Fruit fly (Drosophila melanogaster) whole organism, embryonic: Measurements from ENCODE around the gene ver.

Source experiments
- Antp ChIP-seq: fragments of 200-800 bp; sonication (Bioruptor generic); optimal IDR thresholded peaks from 3 replicates; lab custom pipeline; 2016; ENCODE audit warnings: missing biosample characterization, missing genetic modification characterization
- Awh ChIP-seq: fragments of 200-800 bp; sonication (Bioruptor generic); IDR thresholded peaks from 2 replicates; pipeline ENCODE4, ENCODE4 v1.3.6; 2022; ENCODE audit warnings: missing biosample characterization, missing genetic modification characterization
- BEAF-32 ChIP-seq: fragments of 200-800 bp; sonication (Bioruptor generic); optimal IDR thresholded peaks from 3 replicates; lab custom pipeline; 2017; ENCODE audit warnings: missing biosample characterization, missing genetic modification characterization, mild to moderate bottlenecking, moderate library complexity, missing genetic modification reagents
- Bdp1 ChIP-seq: fragments of 200-800 bp; sonication (Bioruptor generic); optimal IDR thresholded peaks from 3 replicates; lab custom pipeline; 2016; ENCODE audit warnings: missing biosample characterization, missing genetic modification characterization
- BtbVII ChIP-seq: fragments of 200-800 bp; sonication (Bioruptor generic); optimal IDR thresholded peaks from 3 replicates; lab custom pipeline; 2017; ENCODE audit warnings: missing biosample characterization, mild to moderate bottlenecking, missing genetic modification characterization
- Bteb2 ChIP-seq: fragments of 200-800 bp; sonication (Bioruptor generic); optimal IDR thresholded peaks from 2 replicates; lab custom pipeline; 2016; ENCODE audit warnings: missing biosample characterization, missing genetic modification characterization
- CG10979 ChIP-seq: fragments of 200-800 bp; sonication (Bioruptor generic); optimal IDR thresholded peaks from 2 replicates; lab custom pipeline; 2018; ENCODE audit warnings: missing biosample characterization, mild to moderate bottlenecking, missing genetic modification characterization, moderate library complexity
- CG11085 ChIP-seq: fragments of 200-800 bp; sonication (Bioruptor generic); IDR thresholded peaks from 2 replicates; pipeline ENCODE4 v1.3.6; 2022; ENCODE audit warnings: missing biosample characterization, missing genetic modification characterization
- CG11398 ChIP-seq: fragments of 200-800 bp; sonication (Bioruptor generic); optimal IDR thresholded peaks from 2 replicates; lab custom pipeline; 2016; ENCODE audit warnings: missing biosample characterization, missing genetic modification characterization
- CG12391 ChIP-seq: fragments of 200-800 bp; sonication (Bioruptor generic); optimal IDR thresholded peaks from 3 replicates; lab custom pipeline; 2018; ENCODE audit warnings: missing biosample characterization, mild to moderate bottlenecking, missing genetic modification characterization, moderate library complexity
- CG14860 ChIP-seq: fragments of 200-800 bp; sonication (Bioruptor generic); IDR thresholded peaks from 3 replicates; pipeline ENCODE4 v1.3.6; 2022; ENCODE audit warnings: missing biosample characterization, missing genetic modification characterization; ENCODE audit not compliant: partially characterized antibody
- CG15479 ChIP-seq: fragments of 200-800 bp; sonication (Bioruptor generic); optimal IDR thresholded peaks from 3 replicates; lab custom pipeline; 2019; ENCODE audit warnings: missing biosample characterization, mild to moderate bottlenecking, missing genetic modification characterization, moderate library complexity
- CG16863 ChIP-seq: fragments of 200-800 bp; sonication (Bioruptor generic); optimal IDR thresholded peaks from 3 replicates; lab custom pipeline; 2016; ENCODE audit warnings: missing biosample characterization, missing genetic modification characterization
- CG1792 ChIP-seq: fragments of 200-800 bp; sonication (Bioruptor generic); optimal IDR thresholded peaks from 2 replicates; lab custom pipeline; 2016; ENCODE audit warnings: missing biosample characterization, missing genetic modification characterization
- CG1832 ChIP-seq: fragments of 200-800 bp; sonication (Bioruptor generic); optimal IDR thresholded peaks from 2 replicates; lab custom pipeline; 2017; ENCODE audit warnings: missing biosample characterization, mild to moderate bottlenecking, missing genetic modification characterization, inconsistent platforms
- CG2199 ChIP-seq: fragments of 200-800 bp; sonication (Bioruptor generic); IDR thresholded peaks from 3 replicates; pipeline ENCODE4 v1.3.6; 2022; ENCODE audit warnings: missing biosample characterization, missing genetic modification characterization
- CG3281 ChIP-seq: fragments of 200-800 bp; sonication (Bioruptor generic); optimal IDR thresholded peaks from 3 replicates; lab custom pipeline; 2017; ENCODE audit warnings: missing biosample characterization, mild to moderate bottlenecking, missing genetic modification characterization
- CG7987 ChIP-seq: fragments of 200-800 bp; sonication (Bioruptor generic); optimal IDR thresholded peaks from 2 replicates; lab custom pipeline; 2018; ENCODE audit warnings: missing biosample characterization, mild to moderate bottlenecking, missing genetic modification characterization, moderate library complexity
- CG9215 ChIP-seq: fragments of 200-800 bp; sonication (Bioruptor generic); IDR thresholded peaks from 2 replicates; pipeline ENCODE4 v1.3.6; 2022; ENCODE audit warnings: missing biosample characterization, missing genetic modification characterization
- CG9437 ChIP-seq: fragments of 200-800 bp; sonication (Bioruptor generic); optimal IDR thresholded peaks from 2 replicates; lab custom pipeline; 2018; ENCODE audit warnings: missing biosample characterization, mild to moderate bottlenecking, missing genetic modification characterization
- CG9817 ChIP-seq: fragments of 200-800 bp; sonication (Bioruptor generic); optimal IDR thresholded peaks from 2 replicates; lab custom pipeline; 2018; ENCODE audit warnings: missing biosample characterization, mild to moderate bottlenecking, missing genetic modification characterization, moderate library complexity
- Camta ChIP-seq: fragments of 200-800 bp; sonication (Bioruptor generic); optimal IDR thresholded peaks from 2 replicates; lab custom pipeline; 2016; ENCODE audit warnings: missing biosample characterization, missing genetic modification characterization
- Dbx ChIP-seq: fragments of 200-800 bp; sonication (Bioruptor generic); IDR thresholded peaks from 3 replicates; pipeline ENCODE4 v1.3.6; 2022; ENCODE audit warnings: missing biosample characterization, missing genetic modification characterization
- Fer1 ChIP-seq: fragments of 200-800 bp; sonication (Bioruptor generic); optimal IDR thresholded peaks from 2 replicates; lab custom pipeline; 2017; ENCODE audit warnings: missing biosample characterization, mild to moderate bottlenecking, missing genetic modification characterization
- GATAe ChIP-seq: fragments of 200-800 bp; sonication (Bioruptor generic); conservative IDR thresholded peaks from 2 replicates; pipeline ENCODE4 v1.3.6; 2022; ENCODE audit warnings: missing biosample characterization, missing genetic modification characterization
- Gsc ChIP-seq: fragments of 200-800 bp; sonication (Bioruptor generic); IDR thresholded peaks from 2 replicates; pipeline ENCODE4 v1.3.6; 2022; ENCODE audit warnings: missing biosample characterization, missing genetic modification characterization
- HLHmδ ChIP-seq: fragments of 200-800 bp; sonication (Bioruptor generic); optimal IDR thresholded peaks from 2 replicates; lab custom pipeline; 2018; ENCODE audit warnings: missing biosample characterization, mild to moderate bottlenecking, missing genetic modification characterization, moderate library complexity
- Hr51 ChIP-seq, 2 experiments: fragments of 200-800 bp; sonication (Bioruptor generic); optimal IDR thresholded peaks; 2 replicates in 1 of 2; 3 replicates in 1 of 2; lab custom pipeline; 2016 to 2018; ENCODE audit warnings: missing biosample characterization in 2 of 2, missing genetic modification characterization in 2 of 2, mild to moderate bottlenecking in 1 of 2, moderate library complexity in 1 of 2
- NK7.1 ChIP-seq: fragments of 200-800 bp; sonication (Bioruptor generic); optimal IDR thresholded peaks from 3 replicates; lab custom pipeline; 2016; ENCODE audit warnings: missing biosample characterization, missing genetic modification characterization
- Nf-YC ChIP-seq: fragments of 200-800 bp; optimal IDR thresholded peaks from 3 replicates; lab custom pipeline; 2019; ENCODE audit warnings: missing biosample characterization, mild to moderate bottlenecking, missing genetic modification characterization, moderate library complexity
- Sry-δ ChIP-seq: fragments of 200-800 bp; sonication (Bioruptor generic); optimal IDR thresholded peaks from 2 replicates; lab custom pipeline; 2016; ENCODE audit warnings: missing biosample characterization, missing genetic modification characterization
- Stat92E ChIP-seq, 3 experiments: fragments of >200 bp in 2 of 3; fragments of 200-800 bp in 1 of 3; sonication (Bioruptor generic) in 1 of 3; optimal IDR thresholded peaks; 2 replicates each; lab custom pipeline; 2017 to 2019; ENCODE audit warnings: missing biosample characterization in 3 of 3, missing genetic modification characterization in 3 of 3, mild to moderate bottlenecking in 1 of 3, moderate library complexity in 1 of 3
- bigmax ChIP-seq: fragments of 200-800 bp; sonication (Bioruptor generic); optimal IDR thresholded peaks from 2 replicates; lab custom pipeline; 2018; ENCODE audit warnings: missing biosample characterization, mild to moderate bottlenecking, missing genetic modification characterization
- br ChIP-seq: fragments of >200 bp; optimal IDR thresholded peaks from 2 replicates; lab custom pipeline; 2017
- bsh ChIP-seq, 2 experiments: fragments of 200-800 bp; sonication (Bioruptor generic); optimal IDR thresholded peaks; 2 replicates each; lab custom pipeline; 2017 to 2018; ENCODE audit warnings: mild to moderate bottlenecking in 2 of 2, missing biosample characterization in 2 of 2, missing genetic modification characterization in 2 of 2, moderate library complexity in 1 of 2
- chn ChIP-seq: fragments of 200-800 bp; sonication (Bioruptor generic); optimal IDR thresholded peaks from 2 replicates; lab custom pipeline; 2016; ENCODE audit warnings: missing biosample characterization, missing genetic modification characterization
- crc ChIP-seq: fragments of 200-800 bp; sonication (Bioruptor generic); optimal IDR thresholded peaks from 2 replicates; lab custom pipeline; 2016; ENCODE audit warnings: missing biosample characterization, missing genetic modification characterization
- dmrt99B ChIP-seq: fragments of 200-800 bp; sonication (Bioruptor generic); optimal IDR thresholded peaks from 2 replicates; lab custom pipeline; 2018; ENCODE audit warnings: missing biosample characterization, mild to moderate bottlenecking, missing genetic modification characterization, moderate library complexity
- eve ChIP-seq, 2 experiments: fragments of >200 bp; optimal IDR thresholded peaks; 2 replicates each; lab custom pipeline; 2017; ENCODE audit warnings: missing biosample characterization in 2 of 2, missing genetic modification characterization in 2 of 2
- exex ChIP-seq: fragments of 200-800 bp; sonication (Bioruptor generic); optimal IDR thresholded peaks from 4 replicates; lab custom pipeline; 2018; ENCODE audit warnings: missing biosample characterization, mild to moderate bottlenecking, missing genetic modification characterization, moderate library complexity
- gcm ChIP-seq: fragments of 200-800 bp; sonication (Bioruptor generic); optimal IDR thresholded peaks from 2 replicates; lab custom pipeline; 2019; ENCODE audit warnings: missing biosample characterization, mild to moderate bottlenecking, missing genetic modification characterization, moderate library complexity
- her ChIP-seq: fragments of 200-800 bp; sonication (Bioruptor generic); optimal IDR thresholded peaks from 2 replicates; lab custom pipeline; 2016; ENCODE audit warnings: missing biosample characterization, missing genetic modification characterization
- ind ChIP-seq: fragments of 200-800 bp; sonication (Bioruptor generic); optimal IDR thresholded peaks from 3 replicates; lab custom pipeline; 2016; ENCODE audit warnings: missing biosample characterization, missing genetic modification characterization
- jumu ChIP-seq: fragments of 200-800 bp; sonication (Bioruptor generic); optimal IDR thresholded peaks from 3 replicates; lab custom pipeline; 2016; ENCODE audit warnings: missing biosample characterization, missing genetic modification characterization
- ken ChIP-seq: fragments of 200-800 bp; sonication (Bioruptor generic); IDR thresholded peaks from 3 replicates; pipeline ENCODE4 v1.3.6; 2022; ENCODE audit warnings: missing biosample characterization, missing genetic modification characterization
- lmd ChIP-seq: fragments of 200-800 bp; sonication (Bioruptor generic); IDR thresholded peaks from 2 replicates; pipeline ENCODE4 v1.3.6; 2022; ENCODE audit warnings: missing biosample characterization, missing genetic modification characterization
- lola ChIP-seq, 3 experiments: fragments of >200 bp in 2 of 3; fragments of 200-800 bp in 1 of 3; sonication (Bioruptor generic) in 1 of 3; optimal IDR thresholded peaks; 2 replicates each; lab custom pipeline; 2017 to 2019; ENCODE audit warnings: missing biosample characterization in 3 of 3, missing genetic modification characterization in 3 of 3, mild to moderate bottlenecking in 1 of 3, moderate library complexity in 1 of 3
- pros ChIP-seq: fragments of 200-800 bp; sonication (Bioruptor generic); optimal IDR thresholded peaks from 3 replicates; lab custom pipeline; 2019; ENCODE audit warnings: missing biosample characterization, mild to moderate bottlenecking, missing genetic modification characterization, moderate library complexity
- ssp ChIP-seq: fragments of 200-800 bp; sonication (Bioruptor generic); IDR thresholded peaks from 2 replicates; pipeline ENCODE4 v1.3.6; 2022; ENCODE audit warnings: missing biosample characterization, missing genetic modification characterization

Gene ver

DNA sequence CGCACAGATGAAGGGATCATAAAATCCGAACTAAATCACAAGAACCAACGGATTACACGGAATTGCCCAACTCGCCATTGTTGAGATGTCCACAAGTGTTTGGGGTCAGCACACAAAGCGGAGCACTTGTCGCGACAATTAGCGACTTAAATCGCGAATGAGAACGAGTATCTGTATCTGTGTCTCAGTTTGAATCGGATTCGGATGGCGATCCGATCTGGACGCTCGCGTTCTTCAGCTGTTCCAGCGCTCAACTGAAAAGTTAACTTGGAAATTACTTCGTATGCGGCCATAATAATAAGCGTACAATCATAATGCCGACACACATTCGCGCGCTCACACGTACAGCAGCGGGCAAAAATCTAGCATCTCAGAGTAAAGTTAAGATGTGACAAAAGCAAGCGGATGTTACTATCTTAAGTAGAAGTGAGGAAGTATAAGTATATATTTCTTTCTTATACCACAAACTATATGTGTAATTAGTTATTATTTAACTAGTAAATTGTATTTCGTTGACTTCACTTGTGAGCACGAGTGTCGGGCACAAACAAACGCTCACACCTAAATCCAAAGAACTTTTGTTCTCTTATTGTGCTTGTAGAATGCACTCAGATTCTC lies 33.3 kb upstream of the ver start, which contains the start of gene CG10660 (continued):
- TF ChIP-seq Antp (GFP tag; lab: Kevin White, UChicago) (peak; percentile 56), CG11085 (GFP tag; lab: Robert Waterston, UW) (peak; percentile 60; the same call in 1 of the 2 replicates), Fer1 (GFP tag; lab: Kevin White, UChicago) (peak; percentile 83), chn (GFP tag; lab: Kevin White, UChicago) (peak; percentile 67), crc (GFP tag; lab: Kevin White, UChicago) (peak; percentile 21), CG3281 (GFP tag; lab: Kevin White, UChicago) (peak; percentile 80), her (GFP tag; lab: Kevin White, UChicago) (peak; percentile 41), CG9215 (GFP tag; lab: Robert Waterston, UW) (peak; percentile 46; the same call in 1 of the 2 replicates), Dbx (GFP tag; lab: Robert Waterston, UW) (peak; percentile 74), Nf-YC (peak; percentile 37), Camta (GFP tag; lab: Kevin White, UChicago) (peak; percentile 49), CG7987 (GFP tag; lab: Kevin White, UChicago) (peak; percentile 55), pros (no peak), NK7.1 (GFP tag; lab: Kevin White, UChicago) (peak; percentile 54), CG11398 (peak; percentile 40), CG14860 (GFP tag; lab: Robert Waterston, UW) (no peak), exex (tag; lab: Kevin White, UChicago) (peak; percentile 22), bsh (GFP tag; optimal IDR thresholded peaks at IDR 0.05; lab: Kevin White, UChicago) (peak; percentile 92 to 96), bigmax (no peak), lola (GFP tag; optimal IDR thresholded peaks at IDR 0.05; lab: Kevin White, UChicago) (peak in 1 of 3 experiments; percentile 86), CG15479 (no peak), CG10979 (tag; lab: Kevin White, UChicago) (peak; percentile 91), Bteb2 (GFP tag; lab: Kevin White, UChicago) (peak; percentile 61), CG2199 (GFP tag; lab: Robert Waterston, UW) (no peak; the same call in 2 of the 3 replicates), Awh (GFP tag; lab: Robert Waterston, UW) (peak; percentile 81), BEAF-32 (GFP tag; lab: Kevin White, UChicago) (no peak), Gsc (GFP tag; lab: Robert Waterston, UW) (no peak; the same call in 1 of the 2 replicates), CG9817 (tag; lab: Kevin White, UChicago) (peak; percentile 74), GATAe (GFP tag; lab: Robert Waterston, UW) (peak; percentile 33; the same call in 1 of the 2 replicates), jumu (GFP tag; lab: Kevin White, UChicago) (peak; percentile 42), ssp (peak; percentile 62), Bdp1 (GFP tag; lab: Kevin White, UChicago) (peak; percentile 50), HLHmδ (GFP tag; lab: Kevin White, UChicago) (no peak), Stat92E (GFP tag; optimal IDR thresholded peaks at IDR 0.05; lab: Kevin White, UChicago) (peak in 1 of 3 experiments; percentile 52), CG12391 (tag; lab: Kevin White, UChicago) (peak; percentile 92), ken (GFP tag; lab: Robert Waterston, UW) (peak; percentile 86), Hr51 (GFP tag; optimal IDR thresholded peaks at IDR 0.05; lab: Kevin White, UChicago) (peak; percentile 71 to 94), CG16863 (GFP tag; lab: Kevin White, UChicago) (peak; percentile 74), eve (GFP tag; optimal IDR thresholded peaks at IDR 0.05; lab: Kevin White, UChicago) (peak in 1 of 2 experiments; percentile 94), br (lab: Kevin White, UChicago) (no peak), CG9437 (peak; percentile 77), Sry-δ (peak; percentile 8), CG1832 (no peak), lmd (peak; percentile 83), dmrt99B (tag; lab: Kevin White, UChicago) (peak; percentile 94), BtbVII (GFP tag; lab: Kevin White, UChicago) (peak; percentile 64), CG1792 (peak; percentile 40), ind (peak; percentile 81), gcm (GFP tag; lab: Kevin White, UChicago) (peak; percentile 89)
